Worm (Caenorhabditis elegans) whole organism, midembryonic: ENCODE measurements around the gene str-84.

Experiments used
- T22C8.4 ChIP-seq: fragments of 200-800 bp; sonication (Bioruptor generic); IDR thresholded peaks from 2 replicates; pipeline ENCODE4 v1.3.6; 2022; ENCODE audit warnings: missing genetic modification characterization, missing compliant biosample characterization
- ztf-23 ChIP-seq: fragments of 200-800 bp; sonication (Bioruptor generic); IDR thresholded peaks from 2 replicates; pipeline ENCODE4 v1.3.6; 2022; ENCODE audit warnings: missing genetic modification reagents, missing genetic modification characterization, missing compliant biosample characterization

DNA sequence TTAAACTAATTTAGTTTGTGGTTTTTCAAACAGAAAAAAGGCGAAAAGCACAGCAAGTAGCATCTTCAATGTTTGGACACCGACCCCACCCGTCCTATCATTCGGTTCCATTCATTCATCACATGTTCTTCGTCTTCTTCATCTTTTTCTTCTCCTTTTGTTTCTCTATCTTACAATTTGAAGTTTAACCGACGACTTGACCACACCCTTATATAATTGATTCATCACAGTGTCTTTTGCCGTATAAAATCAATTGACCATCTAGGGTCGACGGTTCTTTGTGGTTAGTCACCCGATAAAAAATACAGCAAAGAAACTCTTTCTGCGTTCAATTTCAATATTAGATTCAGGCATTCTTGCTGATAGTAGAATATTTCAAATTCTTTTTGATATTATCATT, 45.6 kb downstream of the str-84 start:
- no peak for TF ChIP-seq ztf-23 (GFP tag; lab: Robert Waterston, UW)
- TF ChIP-seq T22C8.4 (GFP tag; lab: Robert Waterston, UW): no peak
